Worm (Caenorhabditis elegans): Measurements from ENCODE around the gene B0280.17.

The B0280.17 gene

DNA sequence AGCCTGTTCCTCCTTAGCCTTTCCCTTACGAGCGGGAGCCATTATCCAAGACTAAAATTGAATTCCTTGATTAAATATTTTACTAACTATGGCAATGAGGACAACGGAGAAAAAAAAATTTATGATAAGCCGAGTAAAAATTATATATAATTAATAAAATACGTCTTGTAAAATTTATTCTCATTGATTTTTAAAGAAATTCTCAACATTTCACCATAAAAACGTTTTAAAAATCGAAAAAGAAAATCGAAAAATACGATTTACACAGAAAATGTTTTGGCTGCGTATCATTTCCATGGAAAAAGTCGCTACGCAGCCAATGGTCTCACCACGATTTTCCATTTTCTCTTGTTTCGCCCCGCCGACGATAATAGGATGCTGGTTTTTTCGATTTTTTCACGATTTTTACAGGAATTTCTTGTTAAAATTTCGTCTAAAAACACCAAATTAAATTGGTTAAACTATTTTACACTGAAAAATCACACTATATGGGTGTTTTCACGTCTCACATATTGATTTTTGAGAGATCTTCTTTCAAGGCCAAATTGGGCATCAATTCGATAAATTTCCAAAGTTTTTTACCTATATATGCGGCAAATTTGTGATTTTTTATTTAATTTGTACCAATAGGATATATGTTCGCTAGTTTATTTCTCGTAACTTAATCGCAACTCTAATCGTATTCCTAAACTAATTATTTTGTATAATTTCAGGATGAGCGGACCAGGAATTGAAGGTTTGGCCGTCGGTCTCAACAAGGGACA is 43.8 kb upstream of the B0280.17 start, which contains the start of the genes rps-14 and rpl-36 (continued):
- TF ChIP-seq T26A8.4 (GFP tag; IDR thresholded peaks at IDR 0.05) (peak; percentile 59; the same call in 1 of the 2 replicates), aly-2 (tag; optimal IDR thresholded peaks at IDR 0.05) (no peak), jun-1 (tag; optimal IDR thresholded peaks at IDR 0.05) (peak; percentile 21), fos-1 (tag; optimal IDR thresholded peaks at IDR 0.05) (no peak), ama-1 (optimal IDR thresholded peaks at IDR 0.05) (peak; percentile 71), sdz-12 (GFP tag; optimal IDR thresholded peaks at IDR 0.05) (no peak), nhr-102 (tag; optimal IDR thresholded peaks at IDR 0.05) (peak; percentile 75)

DNA sequence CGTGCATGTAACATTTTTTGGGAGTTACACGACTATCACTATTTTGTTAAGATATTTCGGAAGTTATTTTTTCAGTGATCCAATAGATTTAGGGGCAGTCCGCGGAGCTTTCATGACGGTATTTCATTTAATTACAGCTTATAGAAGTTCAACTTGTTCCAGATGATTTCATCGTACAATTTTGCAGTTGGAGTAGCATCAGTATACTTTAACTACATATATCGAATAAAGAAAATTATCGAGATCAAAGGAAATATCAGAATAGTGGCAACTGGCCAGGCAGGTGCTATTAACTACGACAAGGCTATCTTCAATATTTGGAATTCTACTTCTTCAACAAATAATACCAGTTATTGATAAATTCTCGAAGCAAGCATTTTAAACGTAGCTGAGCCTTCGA is 42.6 kb upstream of the B0280.17 start:
- TF ChIP-seq duxl-1 (tag; optimal IDR thresholded peaks at IDR 0.05; ENCODE audit: poor library complexity) = no peak
- no peak for TF ChIP-seq hif-1 (tag; optimal IDR thresholded peaks at IDR 0.05)
- 0 out of 2 replicates have a peak, but pooled peaks have one; percentile 35 for TF ChIP-seq lin-1 (GFP tag; IDR thresholded peaks at IDR 0.05)
- TF ChIP-seq php-3 (GFP tag; IDR thresholded peaks at IDR 0.05) = 0 out of 2 replicates have a peak, but pooled peaks have one; percentile 28
- TF ChIP-seq mdl-1 (tag; optimal IDR thresholded peaks at IDR 0.05) = no peak
- TF ChIP-seq nhr-111 (GFP tag; optimal IDR thresholded peaks at IDR 0.05) = no peak
- no peak for TF ChIP-seq dmd-9 (GFP tag; IDR thresholded peaks at IDR 0.05)
- no peak for TF ChIP-seq sdz-12 (GFP tag; optimal IDR thresholded peaks at IDR 0.05)
- no peak for TF ChIP-seq mdt-29 (GFP tag; IDR thresholded peaks at IDR 0.05)
- TF ChIP-seq ZK337.2 (GFP tag; IDR thresholded peaks at IDR 0.05) = no peak
- TF ChIP-seq fkh-10 (GFP tag; optimal IDR thresholded peaks at IDR 0.05) = no peak
- no peak for TF ChIP-seq Y75B8A.6 (GFP tag; IDR thresholded peaks at IDR 0.05)
- TF ChIP-seq dmd-6 (GFP tag; IDR thresholded peaks at IDR 0.05) = no peak
- no peak for TF ChIP-seq T20F7.1 (GFP tag; optimal IDR thresholded peaks at IDR 0.05)
- no peak for TF ChIP-seq F26F4.8 (GFP tag; conservative IDR thresholded peaks at IDR 0.05)
- peak; percentile 39; the same call in 1 of the 2 replicates for TF ChIP-seq Y48G9A.11 (GFP tag; IDR thresholded peaks at IDR 0.05)
- no peak for TF ChIP-seq daf-16 (GFP tag; optimal IDR thresholded peaks at IDR 0.05)
- TF ChIP-seq daf-16 (tag; optimal IDR thresholded peaks at IDR 0.05) = no peak
- TF ChIP-seq lin-38 (GFP tag; IDR thresholded peaks at IDR 0.05) = peak; percentile 48
- TF ChIP-seq ceh-62 (tag; optimal IDR thresholded peaks at IDR 0.05) = no peak
- TF ChIP-seq nhr-42 (GFP tag; IDR thresholded peaks at IDR 0.05) = no peak
- TF ChIP-seq dmd-8 (GFP tag; IDR thresholded peaks at IDR 0.05) = no peak
- no peak for TF ChIP-seq zag-1 (tag; optimal IDR thresholded peaks at IDR 0.05)
- TF ChIP-seq ceh-32 (tag; optimal IDR thresholded peaks at IDR 0.05; ENCODE audit: poor library complexity) = no peak
- TF ChIP-seq madf-9 (GFP tag; conservative IDR thresholded peaks at IDR 0.05) = no peak
- TF ChIP-seq daf-19 (GFP tag; conservative IDR thresholded peaks at IDR 0.05) = 0 out of 2 replicates have a peak, but pooled peaks have one; percentile 40
- TF ChIP-seq attf-4 (tag; optimal IDR thresholded peaks at IDR 0.05) = no peak
- no peak for TF ChIP-seq lin-29 (GFP tag; IDR thresholded peaks at IDR 0.05)
- TF ChIP-seq F49E8.2 (tag; optimal IDR thresholded peaks at IDR 0.05; ENCODE audit: borderline replicate concordance) = peak; percentile 65
- no peak for TF ChIP-seq nhr-28 (tag; optimal IDR thresholded peaks at IDR 0.05)
- no peak for TF ChIP-seq ceh-28 (tag; optimal IDR thresholded peaks at IDR 0.05)
- no peak for TF ChIP-seq tra-1 (GFP tag; IDR thresholded peaks at IDR 0.05)
- TF ChIP-seq unc-39 (tag; optimal IDR thresholded peaks at IDR 0.05) = no peak
- no peak for TF ChIP-seq jun-1 (tag; optimal IDR thresholded peaks at IDR 0.05)
- TF ChIP-seq fos-1 (tag; optimal IDR thresholded peaks at IDR 0.05) = no peak
- TF ChIP-seq nhr-77 (tag; optimal IDR thresholded peaks at IDR 0.05) = no peak
- TF ChIP-seq ceh-20 (GFP tag; IDR thresholded peaks at IDR 0.05) = no peak
- no peak for TF ChIP-seq madf-5 (GFP tag; IDR thresholded peaks at IDR 0.05)
- no peak for TF ChIP-seq zfp-2 (tag; optimal IDR thresholded peaks at IDR 0.05)
- no peak for TF ChIP-seq hlh-11 (tag; optimal IDR thresholded peaks at IDR 0.05)
- no peak for TF ChIP-seq lim-7 (GFP tag; IDR thresholded peaks at IDR 0.05)
- TF ChIP-seq T26A8.4 (GFP tag; IDR thresholded peaks at IDR 0.05) = no peak
- no peak for TF ChIP-seq ZK546.5 (tag; optimal IDR thresholded peaks at IDR 0.05)
- no peak for TF ChIP-seq lin-39 (tag; optimal IDR thresholded peaks at IDR 0.05)
- TF ChIP-seq unc-62 (GFP tag; optimal IDR thresholded peaks at IDR 0.05 in 1 of 2) = no peak
- TF ChIP-seq unc-62 (tag; optimal IDR thresholded peaks at IDR 0.05) = no peak
